Fruit fly (Drosophila melanogaster) whole organism, embryonic: Measurements from ENCODE around the gene Alp5.
A peak's percentile ranks its signal among the peaks of the same experiment; 100 is the strongest.

Source experiments
- Asciz ChIP-seq: fragments of 200-800 bp; sonication (Bioruptor generic); optimal IDR thresholded peaks from 2 replicates; lab custom pipeline; 2017; ENCODE audit warnings: missing biosample characterization, mild to moderate bottlenecking, missing genetic modification characterization, missing genetic modification reagents
- CG10366 ChIP-seq: fragments of 200-800 bp; sonication (Bioruptor generic); IDR thresholded peaks from 2 replicates; pipeline ENCODE4 v1.3.6; 2022; ENCODE audit warnings: missing biosample characterization, missing genetic modification characterization
- CG10565 ChIP-seq: fragments of 200-800 bp; sonication (Bioruptor generic); optimal IDR thresholded peaks from 3 replicates; lab custom pipeline; 2016; ENCODE audit warnings: missing biosample characterization, mild to moderate bottlenecking, missing genetic modification characterization
- CG12769 ChIP-seq: fragments of 200-800 bp; sonication (Bioruptor generic); optimal IDR thresholded peaks from 2 replicates; lab custom pipeline; 2019; ENCODE audit warnings: missing biosample characterization, mild to moderate bottlenecking, missing genetic modification characterization, moderate library complexity
- CG14014 ChIP-seq: fragments of 200-800 bp; sonication (Bioruptor generic); IDR thresholded peaks from 2 replicates; pipeline ENCODE4 v1.3.6; 2022; ENCODE audit warnings: missing biosample characterization, missing genetic modification characterization
- CG14050 ChIP-seq: fragments of 200-800 bp; sonication (Bioruptor generic); IDR thresholded peaks from 3 replicates; pipeline ENCODE4 v1.3.6; 2022; ENCODE audit warnings: missing biosample characterization, missing genetic modification characterization
- CG14965 ChIP-seq: fragments of 200-800 bp; sonication (Bioruptor generic); optimal IDR thresholded peaks from 2 replicates; lab custom pipeline; 2016; ENCODE audit warnings: missing biosample characterization, missing genetic modification characterization, borderline replicate concordance
- CG15011 ChIP-seq: fragments of 200-800 bp; sonication (Bioruptor generic); optimal IDR thresholded peaks from 3 replicates; lab custom pipeline; 2018; ENCODE audit warnings: missing biosample characterization, mild to moderate bottlenecking, missing genetic modification characterization
- CG1603 ChIP-seq: fragments of 200-800 bp; sonication (Bioruptor generic); optimal IDR thresholded peaks from 2 replicates; lab custom pipeline; 2019; ENCODE audit warnings: missing biosample characterization, mild to moderate bottlenecking, missing genetic modification characterization, moderate library complexity
- CG17385 ChIP-seq: fragments of 200-800 bp; sonication (Bioruptor generic); optimal IDR thresholded peaks from 3 replicates; lab custom pipeline; 2018; ENCODE audit warnings: missing biosample characterization, mild to moderate bottlenecking, missing genetic modification characterization
- CG17568 ChIP-seq: fragments of 200-800 bp; sonication (Bioruptor generic); optimal IDR thresholded peaks from 2 replicates; lab custom pipeline; 2018; ENCODE audit warnings: missing biosample characterization, mild to moderate bottlenecking, missing genetic modification characterization, moderate library complexity
- CG17829 ChIP-seq: fragments of 200-800 bp; optimal IDR thresholded peaks from 2 replicates; lab custom pipeline; 2019; ENCODE audit warnings: missing biosample characterization, mild to moderate bottlenecking, missing genetic modification characterization, moderate library complexity
- CG17912 ChIP-seq: fragments of 200-800 bp; sonication (Bioruptor generic); optimal IDR thresholded peaks from 2 replicates; lab custom pipeline; 2018; ENCODE audit warnings: missing biosample characterization, mild to moderate bottlenecking, missing genetic modification characterization
- CG1792 ChIP-seq: fragments of 200-800 bp; sonication (Bioruptor generic); optimal IDR thresholded peaks from 2 replicates; lab custom pipeline; 2016; ENCODE audit warnings: missing biosample characterization, missing genetic modification characterization
- CG2678 ChIP-seq: fragments of 200-800 bp; sonication (Bioruptor generic); optimal IDR thresholded peaks from 3 replicates; lab custom pipeline; 2019; ENCODE audit warnings: missing biosample characterization, mild to moderate bottlenecking, missing genetic modification characterization, moderate library complexity
- CG4707 ChIP-seq: fragments of 200-800 bp; sonication (Bioruptor generic); optimal IDR thresholded peaks from 2 replicates; lab custom pipeline; 2018; ENCODE audit warnings: missing biosample characterization, mild to moderate bottlenecking, missing genetic modification characterization, moderate library complexity
- CG5245 ChIP-seq: fragments of 200-800 bp; sonication (Bioruptor generic); optimal IDR thresholded peaks from 3 replicates; lab custom pipeline; 2016; ENCODE audit warnings: missing biosample characterization, missing genetic modification characterization
- CG6654 ChIP-seq: fragments of 200-800 bp; sonication (Bioruptor generic); optimal IDR thresholded peaks from 2 replicates; lab custom pipeline; 2017; ENCODE audit warnings: missing biosample characterization, mild to moderate bottlenecking, missing genetic modification characterization
- CG6854 ChIP-seq: fragments of 200-800 bp; sonication (Bioruptor generic); optimal IDR thresholded peaks from 3 replicates; lab custom pipeline; 2017; ENCODE audit warnings: missing biosample characterization, mild to moderate bottlenecking, missing genetic modification characterization
- D19A ChIP-seq: fragments of 200-800 bp; optimal IDR thresholded peaks from 3 replicates; lab custom pipeline; 2019; ENCODE audit warnings: missing biosample characterization, mild to moderate bottlenecking, missing genetic modification characterization, moderate library complexity
- Doc2 ChIP-seq: fragments of 200-800 bp; sonication (Bioruptor generic); IDR thresholded peaks from 2 replicates; pipeline ENCODE4 v1.3.6; 2022; ENCODE audit warnings: missing biosample characterization, missing genetic modification characterization
- Dp ChIP-seq: fragments of 200-800 bp; sonication (Bioruptor generic); optimal IDR thresholded peaks from 2 replicates; lab custom pipeline; 2018; ENCODE audit warnings: missing biosample characterization, mild to moderate bottlenecking, missing genetic modification characterization, moderate library complexity
- E2f1 ChIP-seq: fragments of 200-800 bp; sonication (Bioruptor generic); IDR thresholded peaks from 2 replicates; pipeline ENCODE4 v1.3.6; 2022; ENCODE audit warnings: missing biosample characterization, missing genetic modification characterization
- Fer2 ChIP-seq: fragments of 200-800 bp; sonication (Bioruptor generic); optimal IDR thresholded peaks from 2 replicates; lab custom pipeline; 2018; ENCODE audit warnings: missing biosample characterization, mild to moderate bottlenecking, missing genetic modification characterization, moderate library complexity
- Gug ChIP-seq: fragments of 200-800 bp; sonication (Bioruptor generic); IDR thresholded peaks from 4 replicates; pipeline ENCODE4 v1.3.6; 2022; ENCODE audit warnings: missing biosample characterization, missing genetic modification characterization
- HmgD ChIP-seq: fragments of 200-800 bp; sonication (Bioruptor generic); optimal IDR thresholded peaks from 3 replicates; lab custom pipeline; 2016; ENCODE audit warnings: missing biosample characterization, missing genetic modification characterization
- Hmx ChIP-seq: fragments of 200-800 bp; sonication (Bioruptor generic); optimal IDR thresholded peaks from 2 replicates; lab custom pipeline; 2016; ENCODE audit warnings: missing biosample characterization, missing genetic modification characterization
- Med ChIP-seq: fragments of 200-800 bp; sonication (Bioruptor generic); peaks from one replicate; lab custom pipeline; 2016; ENCODE audit warnings: missing biosample characterization, missing genetic modification characterization, mild to moderate bottlenecking, inconsistent platforms, moderate library complexity
- NfI ChIP-seq: fragments of 200-800 bp; sonication (Bioruptor generic); optimal IDR thresholded peaks from 3 replicates; lab custom pipeline; 2018; ENCODE audit warnings: missing biosample characterization, mild to moderate bottlenecking, missing genetic modification characterization, moderate library complexity
- Six4 ChIP-seq: fragments of 200-800 bp; sonication (Bioruptor generic); optimal IDR thresholded peaks from 2 replicates; lab custom pipeline; 2016; ENCODE audit warnings: missing biosample characterization, missing genetic modification characterization
- Usf ChIP-seq: fragments of 200-800 bp; sonication (Bioruptor generic); optimal IDR thresholded peaks from 2 replicates; lab custom pipeline; 2017; ENCODE audit warnings: missing genotype, missing biosample characterization, missing genetic modification characterization
- Vsx1 ChIP-seq: fragments of 200-800 bp; sonication (Bioruptor generic); optimal IDR thresholded peaks from 2 replicates; lab custom pipeline; 2017; ENCODE audit warnings: missing biosample characterization, mild to moderate bottlenecking, missing genetic modification characterization, missing genetic modification reagents
- al ChIP-seq: fragments of 200-800 bp; sonication (Bioruptor generic); IDR thresholded peaks from 2 replicates; pipeline ENCODE4 v1.3.6; 2022; ENCODE audit warnings: missing biosample characterization, missing genetic modification characterization
- ap ChIP-seq: fragments of 200-800 bp; sonication (Bioruptor generic); IDR thresholded peaks from 2 replicates; pipeline ENCODE4 v1.3.6; 2022; ENCODE audit warnings: missing biosample characterization, missing genetic modification characterization
- ara ChIP-seq: fragments of 200-800 bp; sonication (Bioruptor generic); IDR thresholded peaks from 2 replicates; pipeline ENCODE4 v1.3.6; 2022; ENCODE audit warnings: missing biosample characterization, missing genetic modification characterization
- bab2 ChIP-seq: fragments of 200-800 bp; sonication (Bioruptor generic); optimal IDR thresholded peaks from 2 replicates; lab custom pipeline; 2016; ENCODE audit warnings: missing biosample characterization, missing genetic modification characterization
- chinmo ChIP-seq: fragments of 200-800 bp; sonication (Bioruptor generic); IDR thresholded peaks from 4 replicates; pipeline ENCODE4 v1.3.6; 2022; ENCODE audit warnings: missing biosample characterization, missing genetic modification characterization; ENCODE audit not compliant: partially characterized antibody
- corto ChIP-seq: fragments of 200-800 bp; sonication (Bioruptor generic); optimal IDR thresholded peaks from 2 replicates; lab custom pipeline; 2016; ENCODE audit warnings: missing biosample characterization, mild to moderate bottlenecking, missing genetic modification characterization, moderate library complexity
- crp ChIP-seq, 2 experiments: fragments of 200-800 bp; sonication (Bioruptor generic); optimal IDR thresholded peaks; 2 replicates in 1 of 2; 3 replicates in 1 of 2; lab custom pipeline; 2017; ENCODE audit warnings: missing biosample characterization in 2 of 2, missing genetic modification characterization in 2 of 2, mild to moderate bottlenecking in 1 of 2, moderate library complexity in 1 of 2
- dysf ChIP-seq: fragments of 200-800 bp; sonication (Bioruptor generic); IDR thresholded peaks from 3 replicates; pipeline ENCODE4 v1.3.6; 2022; ENCODE audit warnings: missing biosample characterization, missing genetic modification characterization
- ewg ChIP-seq: fragments of 200-800 bp; sonication (Bioruptor generic); optimal IDR thresholded peaks from 3 replicates; lab custom pipeline; 2017; ENCODE audit warnings: mild to moderate bottlenecking, missing biosample characterization, missing genetic modification reagents, missing genetic modification characterization
- lab ChIP-seq: fragments of 200-800 bp; sonication (Bioruptor generic); optimal IDR thresholded peaks from 3 replicates; lab custom pipeline; 2017; ENCODE audit warnings: missing biosample characterization, missing genetic modification characterization, mild to moderate bottlenecking, moderate library complexity, missing genetic modification reagents
- mirr ChIP-seq: fragments of 200-800 bp; sonication (Bioruptor generic); optimal IDR thresholded peaks from 3 replicates; lab custom pipeline; 2018; ENCODE audit warnings: missing biosample characterization, mild to moderate bottlenecking, missing genetic modification characterization
- nau ChIP-seq: fragments of 200-800 bp; sonication (Bioruptor generic); optimal IDR thresholded peaks from 3 replicates; lab custom pipeline; 2017; ENCODE audit warnings: missing biosample characterization, mild to moderate bottlenecking, missing genetic modification characterization, missing genetic modification reagents
- pb ChIP-seq: fragments of 200-800 bp; sonication (Bioruptor generic); optimal IDR thresholded peaks from 3 replicates; lab custom pipeline; 2016; ENCODE audit warnings: missing biosample characterization, missing genetic modification characterization
- pho ChIP-seq: fragments of 200-800 bp; sonication (Bioruptor generic); optimal IDR thresholded peaks from 2 replicates; lab custom pipeline; 2016; ENCODE audit warnings: missing biosample characterization, missing genetic modification characterization
- schlank ChIP-seq: fragments of 200-800 bp; sonication (Bioruptor generic); optimal IDR thresholded peaks from 2 replicates; lab custom pipeline; 2018; ENCODE audit warnings: missing biosample characterization, mild to moderate bottlenecking, missing genetic modification characterization
- sens-2 ChIP-seq: fragments of 200-800 bp; sonication (Bioruptor generic); IDR thresholded peaks from 2 replicates; pipeline ENCODE4 v1.3.6; 2022; ENCODE audit warnings: missing biosample characterization, missing genetic modification characterization
- sr ChIP-seq: fragments of 200-800 bp; sonication (Bioruptor generic); IDR thresholded peaks from 3 replicates; pipeline ENCODE4 v1.3.6; 2022; ENCODE audit warnings: missing biosample characterization, missing genetic modification characterization
- tna ChIP-seq: fragments of 200-800 bp; sonication (Bioruptor generic); IDR thresholded peaks from 2 replicates; pipeline ENCODE4 v1.3.6; 2022; ENCODE audit warnings: missing biosample characterization, missing genetic modification characterization; ENCODE audit not compliant: partially characterized antibody
- trh ChIP-seq: fragments of 200-800 bp; sonication (Bioruptor generic); optimal IDR thresholded peaks from 2 replicates; lab custom pipeline; 2016; ENCODE audit warnings: missing biosample characterization, missing genetic modification characterization
- yki ChIP-seq: fragments of >200 bp; optimal IDR thresholded peaks from 3 replicates; lab custom pipeline; 2018

Alp5 gene

dm6 chr3R:21015636-21016035, 8.8 kb upstream of the Alp5 start, which contains the start of gene CG5697 (continued):
- no peak for TF ChIP-seq sens-2 (GFP tag; lab: Robert Waterston, UW)
- TF ChIP-seq Fer2 (tag; lab: Kevin White, UChicago): no peak
- TF ChIP-seq Six4 (GFP tag; lab: Kevin White, UChicago): no peak
- TF ChIP-seq schlank (tag; lab: Kevin White, UChicago): no peak
- no peak for TF ChIP-seq E2f1
- TF ChIP-seq Usf: no peak
- TF ChIP-seq Asciz (GFP tag; lab: Kevin White, UChicago): no peak
- no peak for TF ChIP-seq CG17829
- peak; percentile 31 for TF ChIP-seq CG12769 (tag; lab: Kevin White, UChicago)
- TF ChIP-seq CG1603 (tag; lab: Kevin White, UChicago): no peak
- TF ChIP-seq D19A (tag; lab: Kevin White, UChicago): no peak
- no peak for TF ChIP-seq crp (GFP tag; optimal IDR thresholded peaks at IDR 0.05; lab: Kevin White, UChicago)
- TF ChIP-seq CG6854 (GFP tag; lab: Kevin White, UChicago): no peak
- peak; percentile 41 for TF ChIP-seq lab (GFP tag; lab: Kevin White, UChicago)
- no peak for TF ChIP-seq CG5245
- no peak for TF ChIP-seq CG1792 (GFP tag; lab: Kevin White, UChicago)
- TF ChIP-seq CG15011 (GFP tag; lab: Kevin White, UChicago): no peak
- no peak for TF ChIP-seq trh
- no peak for TF ChIP-seq Hmx
- no peak for TF ChIP-seq tna (GFP tag; lab: Robert Waterston, UW)
- TF ChIP-seq chinmo: no peak
- TF ChIP-seq sr (GFP tag; lab: Robert Waterston, UW): no peak
- TF ChIP-seq CG6654 (GFP tag; lab: Kevin White, UChicago): no peak
- no peak for TF ChIP-seq CG10565
- TF ChIP-seq CG17912: no peak
- TF ChIP-seq CG10366: no peak
- TF ChIP-seq Dp (GFP tag; lab: Kevin White, UChicago): no peak
- TF ChIP-seq dysf (GFP tag; lab: Robert Waterston, UW): no peak
- no peak for TF ChIP-seq CG14050 (GFP tag; lab: Robert Waterston, UW)
- TF ChIP-seq ara (GFP tag; lab: Robert Waterston, UW): no peak
- no peak for TF ChIP-seq Gug (GFP tag; lab: Robert Waterston, UW)
- TF ChIP-seq nau: no peak
- no peak for TF ChIP-seq al (GFP tag; lab: Robert Waterston, UW)
- TF ChIP-seq ap: 0 out of 2 replicates have a peak, but pooled peaks have one; percentile 2
- TF ChIP-seq Vsx1 (GFP tag; lab: Kevin White, UChicago): no peak
- TF ChIP-seq mirr: no peak
- TF ChIP-seq Doc2 (GFP tag; lab: Robert Waterston, UW): no peak
- TF ChIP-seq yki (lab: Kevin White, UChicago): no peak
- TF ChIP-seq bab2: no peak
- peak; percentile 52; the same call in 1 of the 2 replicates for TF ChIP-seq CG14014 (GFP tag; lab: Robert Waterston, UW)
- TF ChIP-seq CG2678: peak; percentile 24
- TF ChIP-seq ewg (GFP tag; lab: Kevin White, UChicago): no peak
- no peak for TF ChIP-seq pb
- TF ChIP-seq CG14965 (GFP tag; lab: Kevin White, UChicago): no peak
- TF ChIP-seq CG17568 (GFP tag; lab: Kevin White, UChicago): no peak
- TF ChIP-seq Med (GFP tag; lab: Kevin White, UChicago): peak; percentile 68
- TF ChIP-seq pho (GFP tag; lab: Kevin White, UChicago): no peak
- TF ChIP-seq HmgD (GFP tag; lab: Kevin White, UChicago): no peak
- TF ChIP-seq CG4707 (GFP tag; lab: Kevin White, UChicago): no peak
- TF ChIP-seq NfI (GFP tag; lab: Kevin White, UChicago): no peak
- TF ChIP-seq corto (GFP tag; lab: Kevin White, UChicago): no peak
- no peak for TF ChIP-seq CG17385 (GFP tag; lab: Kevin White, UChicago)
